Worm (Caenorhabditis elegans) whole organism, L1 larva: Measurements from ENCODE around the gene fust-1.

Experiments used
- C04F5.9 ChIP-seq: sonication (generic microtip); optimal IDR thresholded peaks from 2 replicates; lab custom pipeline; 2016; ENCODE audit warnings: missing genetic modification characterization, missing compliant biosample characterization
- F16B12.6 ChIP-seq: fragments of 150-350 bp; optimal IDR thresholded peaks from 2 replicates; lab custom pipeline; 2014; ENCODE audit warnings: missing biosample characterization, missing genetic modification characterization
- aha-1 ChIP-seq: fragments of 150-350 bp; optimal IDR thresholded peaks from 2 replicates; lab custom pipeline; 2014; ENCODE audit warnings: missing biosample characterization, missing genetic modification characterization
- blmp-1 ChIP-seq: fragments of 150-350 bp; optimal IDR thresholded peaks from 2 replicates; lab custom pipeline; 2014; ENCODE audit warnings: missing biosample characterization, missing genetic modification characterization
- ceh-63 ChIP-seq: fragments of 200-800 bp; sonication (Bioruptor generic); optimal IDR thresholded peaks from 2 replicates; lab custom pipeline; 2018; ENCODE audit warnings: mild to moderate bottlenecking, missing genetic modification characterization, missing compliant biosample characterization
- ceh-8 ChIP-seq: fragments of 200-800 bp; sonication (Bioruptor generic); optimal IDR thresholded peaks from 2 replicates; lab custom pipeline; 2018; ENCODE audit warnings: mild to moderate bottlenecking, missing genetic modification characterization, moderate library complexity, missing compliant biosample characterization
- ces-1 ChIP-seq: fragments of 150-350 bp; optimal IDR thresholded peaks from 2 replicates; lab custom pipeline; 2014; ENCODE audit warnings: missing biosample characterization, missing genetic modification reagents, missing genetic modification characterization
- dpl-1 ChIP-seq, 3 experiments: fragments of 150-350 bp in 2 of 3; sonication (generic microtip) in 1 of 3; optimal IDR thresholded peaks; 2 replicates each; lab custom pipeline; 2014 to 2017; ENCODE audit warnings: missing biosample characterization in 3 of 3, missing genetic modification characterization in 3 of 3, missing genetic modification reagents in 3 of 3
- dsc-1 ChIP-seq: sonication (generic microtip); optimal IDR thresholded peaks from 2 replicates; lab custom pipeline; 2016; ENCODE audit warnings: mild to moderate bottlenecking, missing genetic modification characterization, missing compliant biosample characterization
- efl-3 ChIP-seq: fragments of 200-800 bp; sonication (Bioruptor generic); optimal IDR thresholded peaks from 2 replicates; lab custom pipeline; 2018; ENCODE audit warnings: mild to moderate bottlenecking, missing genetic modification characterization, missing compliant biosample characterization
- egl-13 ChIP-seq: sonication (generic microtip); optimal IDR thresholded peaks from 2 replicates; lab custom pipeline; 2016; ENCODE audit warnings: missing genotype, missing genetic modification reagents, missing genetic modification characterization, missing compliant biosample characterization
- elt-2 ChIP-seq: sonication (generic microtip); optimal IDR thresholded peaks from 2 replicates; lab custom pipeline; 2016; ENCODE audit warnings: missing genetic modification characterization, mild to moderate bottlenecking, inconsistent platforms, missing compliant biosample characterization, missing genetic modification reagents
- elt-3 ChIP-seq, 6 experiments: fragments of 150-350 bp in 1 of 6; sonication (generic microtip); optimal IDR thresholded peaks; 2 replicates each; lab custom pipeline; 2017 to 2018; ENCODE audit warnings: missing biosample characterization in 6 of 6, missing genetic modification characterization in 6 of 6, inconsistent platforms in 1 of 6
- fkh-10 ChIP-seq: sonication (generic microtip); optimal IDR thresholded peaks from 2 replicates; lab custom pipeline; 2017; ENCODE audit warnings: missing biosample characterization, missing genetic modification reagents, missing genetic modification characterization
- fkh-8 ChIP-seq: sonication (generic microtip); optimal IDR thresholded peaks from 2 replicates; lab custom pipeline; 2016; ENCODE audit warnings: mild to moderate bottlenecking, missing genetic modification characterization, missing compliant biosample characterization
- grh-1 ChIP-seq: fragments of 200-800 bp; sonication (Bioruptor generic); IDR thresholded peaks from 2 replicates; pipeline ENCODE4 v1.3.6; 2022; ENCODE audit warnings: missing genetic modification reagents, missing genetic modification characterization, missing compliant biosample characterization
- hlh-17 ChIP-seq: fragments of 200-800 bp; sonication (Bioruptor generic); optimal IDR thresholded peaks from 2 replicates; lab custom pipeline; 2018; ENCODE audit warnings: missing genetic modification characterization, mild to moderate bottlenecking, missing compliant biosample characterization, moderate library complexity, borderline replicate concordance
- isw-1 ChIP-seq: fragments of 200-800 bp; sonication (Bioruptor generic); IDR thresholded peaks from 2 replicates; pipeline ENCODE4 v1.3.6; 2022; ENCODE audit warnings: missing genetic modification characterization, missing compliant biosample characterization
- lin-39 ChIP-seq: fragments of 150-350 bp; optimal IDR thresholded peaks from 2 replicates; lab custom pipeline; 2014; ENCODE audit warnings: missing biosample characterization, missing genetic modification reagents, missing genetic modification characterization
- lir-3 ChIP-seq: sonication (generic microtip); optimal IDR thresholded peaks from 2 replicates; lab custom pipeline; 2016; ENCODE audit warnings: mild to moderate bottlenecking, missing genetic modification characterization, moderate library complexity, missing compliant biosample characterization; ENCODE audit not compliant: poor library complexity
- lsy-2 ChIP-seq, 2 experiments: fragments of 150-350 bp; optimal IDR thresholded peaks; 2 replicates each; lab custom pipeline; 2014; ENCODE audit warnings: missing biosample characterization in 2 of 2, missing genetic modification characterization in 2 of 2
- mab-9 ChIP-seq: fragments of 200-800 bp; sonication (Bioruptor generic); IDR thresholded peaks from 2 replicates; pipeline ENCODE4 v1.3.6; 2022; ENCODE audit warnings: missing genetic modification reagents, missing genetic modification characterization, missing compliant biosample characterization
- mep-1 ChIP-seq: fragments of 150-350 bp; optimal IDR thresholded peaks from 2 replicates; lab custom pipeline; 2014; ENCODE audit warnings: missing biosample characterization, missing genetic modification characterization
- nhr-12 ChIP-seq: sonication (generic microtip); optimal IDR thresholded peaks from 2 replicates; lab custom pipeline; 2017; ENCODE audit warnings: missing biosample characterization, missing genetic modification characterization
- nhr-28 ChIP-seq: fragments of 150-350 bp; optimal IDR thresholded peaks from 2 replicates; lab custom pipeline; 2014; ENCODE audit warnings: missing biosample characterization, missing genetic modification characterization
- nhr-47 ChIP-seq: sonication (generic microtip); optimal IDR thresholded peaks from 2 replicates; lab custom pipeline; 2016; ENCODE audit warnings: mild to moderate bottlenecking, missing genetic modification characterization, moderate library complexity, missing compliant biosample characterization
- nhr-76 ChIP-seq: sonication (generic microtip); optimal IDR thresholded peaks from 2 replicates; lab custom pipeline; 2017; ENCODE audit warnings: missing biosample characterization, missing genetic modification characterization
- nhr-77 ChIP-seq: fragments of 150-350 bp; optimal IDR thresholded peaks from 2 replicates; lab custom pipeline; 2014; ENCODE audit warnings: missing biosample characterization, missing genetic modification characterization
- nhr-85 ChIP-seq: sonication (generic microtip); peaks from one replicate; lab custom pipeline; 2016; ENCODE audit warnings: missing genetic modification characterization, inconsistent platforms, missing compliant biosample characterization
- nhr-90 ChIP-seq: sonication (generic microtip); optimal IDR thresholded peaks from 2 replicates; lab custom pipeline; 2016; ENCODE audit warnings: mild to moderate bottlenecking, missing genetic modification characterization, missing compliant biosample characterization; ENCODE audit not compliant: poor library complexity
- snu-23 ChIP-seq: sonication (generic microtip); optimal IDR thresholded peaks from 2 replicates; lab custom pipeline; 2016; ENCODE audit warnings: missing genetic modification characterization, missing compliant biosample characterization
- sox-4 ChIP-seq: sonication (generic microtip); optimal IDR thresholded peaks from 2 replicates; lab custom pipeline; 2016; ENCODE audit warnings: missing genetic modification characterization, missing compliant biosample characterization
- unc-98 ChIP-seq: fragments of 200-800 bp; sonication (Bioruptor generic); IDR thresholded peaks from 2 replicates; pipeline ENCODE4 v1.3.6; 2022; ENCODE audit warnings: missing genetic modification characterization, missing compliant biosample characterization
- vab-15 ChIP-seq: sonication (generic microtip); optimal IDR thresholded peaks from 2 replicates; lab custom pipeline; 2017; ENCODE audit warnings: missing genotype, mild to moderate bottlenecking, missing genetic modification characterization, missing compliant biosample characterization
- xbp-1 ChIP-seq: sonication (generic microtip); optimal IDR thresholded peaks from 2 replicates; lab custom pipeline; 2016; ENCODE audit warnings: missing genetic modification characterization, missing compliant biosample characterization
- zag-1 ChIP-seq: fragments of 150-350 bp; optimal IDR thresholded peaks from 2 replicates; lab custom pipeline; 2014; ENCODE audit warnings: missing biosample characterization, missing genetic modification characterization
- zip-4 ChIP-seq: fragments of 200-800 bp; sonication (Bioruptor generic); optimal IDR thresholded peaks from 2 replicates; lab custom pipeline; 2018; ENCODE audit warnings: mild to moderate bottlenecking, missing genetic modification characterization, moderate library complexity, missing compliant biosample characterization
- ztf-4 ChIP-seq: fragments of 150-350 bp; optimal IDR thresholded peaks from 2 replicates; lab custom pipeline; 2014; ENCODE audit warnings: missing biosample characterization, missing genetic modification characterization

fust-1 gene

DNA sequence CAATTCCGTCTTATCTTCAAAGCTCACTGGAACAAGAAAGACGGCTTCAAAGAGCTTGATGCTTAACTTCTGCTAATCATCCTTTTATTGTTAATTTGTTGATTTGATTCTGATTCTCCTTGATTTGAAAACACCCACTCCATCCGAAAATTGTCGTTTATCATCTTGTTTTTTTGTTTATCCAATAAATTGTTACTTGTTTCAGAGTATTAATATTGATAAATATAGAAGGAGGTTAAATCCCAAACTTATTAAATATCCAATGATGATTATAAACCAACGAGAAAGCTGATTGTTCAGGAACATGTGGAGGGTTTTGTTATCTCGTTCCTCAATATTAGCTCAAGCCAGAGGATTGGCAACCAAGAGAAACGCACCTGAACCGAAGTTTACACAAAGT lies 39.6 kb upstream of the fust-1 start, which contains the start of gene F10E7.6:
Gene F10E7.6, plus strand, starts transcription at position 301 of the 400 bp plus-strand sequence.
- TF ChIP-seq elt-3 (tag; optimal IDR thresholded peaks at IDR 0.05; lab: Kevin White, UChicago) (no peak), vab-15 (tag; lab: Kevin White, UChicago) (no peak), zag-1 (no peak), nhr-77 (no peak), nhr-76 (tag; lab: Kevin White, UChicago) (no peak), mep-1 (tag; lab: Kevin White, UChicago) (no peak), ceh-8 (GFP tag; lab: Kevin White, UChicago) (no peak), ceh-63 (GFP tag; lab: Kevin White, UChicago) (no peak), dsc-1 (tag; lab: Kevin White, UChicago) (no peak), xbp-1 (no peak), hlh-17 (no peak), lin-39 (tag; lab: Kevin White, UChicago) (no peak), nhr-85 (tag; lab: Kevin White, UChicago) (no peak), blmp-1 (no peak), unc-98 (GFP tag; lab: Robert Waterston, UW) (no peak), elt-2 (tag; lab: Kevin White, UChicago) (no peak), efl-3 (GFP tag; lab: Kevin White, UChicago) (no peak), C04F5.9 (no peak), lsy-2 (tag; optimal IDR thresholded peaks at IDR 0.05; lab: Kevin White, UChicago) (no peak)

DNA sequence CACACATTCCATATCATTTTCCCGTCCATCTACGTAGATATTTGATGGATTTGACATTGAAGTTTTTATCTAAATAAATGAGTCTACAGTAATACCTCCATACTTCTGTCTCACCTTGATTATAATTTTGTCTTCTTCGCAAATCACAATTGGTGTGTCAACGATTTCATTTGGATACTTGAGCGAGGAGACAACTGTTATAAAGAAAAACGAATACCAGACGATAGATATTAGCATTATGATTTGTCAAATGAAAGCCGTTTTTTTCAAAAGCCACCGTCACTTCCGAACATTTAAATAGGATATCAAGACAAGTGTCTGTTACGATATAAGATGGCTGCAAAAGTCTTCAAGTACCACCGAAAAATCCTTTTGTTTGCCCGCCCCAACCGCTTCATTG lies 36.7 kb upstream of the fust-1 start, which contains the start of gene cutl-5:
Gene cutl-5, minus strand, starts transcription at position 269 of the 400 bp plus-strand sequence.
- TF ChIP-seq grh-1 (GFP tag; lab: Robert Waterston, UW), result no peak

DNA sequence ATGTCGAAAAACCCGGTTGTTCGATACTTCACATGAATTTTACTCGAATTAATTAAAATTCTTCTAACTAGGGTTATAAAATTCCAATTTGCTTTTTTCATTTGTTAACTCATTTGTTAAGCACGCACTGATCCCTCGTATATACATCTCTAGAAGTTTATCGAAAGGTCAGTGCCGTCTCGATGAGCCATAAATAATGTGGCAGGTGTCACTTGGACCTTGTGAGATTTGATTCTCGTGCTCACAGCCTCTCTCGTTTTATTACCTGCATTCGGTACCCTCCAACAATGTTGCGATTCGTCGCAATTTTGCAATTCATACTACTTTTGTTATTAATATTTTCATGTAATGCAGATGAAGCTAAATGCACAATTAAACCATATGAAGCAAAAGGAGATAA lies 36.0 kb upstream of the fust-1 start, which contains the start of gene spon-1:
Gene spon-1, plus strand, starts transcription at position 208 of the 400 bp plus-strand sequence.
- TF ChIP-seq nhr-90 (no peak), ztf-4 (tag; lab: Kevin White, UChicago) (no peak), nhr-77 (no peak), ces-1 (GFP tag; lab: Kevin White, UChicago) (no peak), isw-1 (GFP tag; lab: Robert Waterston, UW) (no peak)

DNA sequence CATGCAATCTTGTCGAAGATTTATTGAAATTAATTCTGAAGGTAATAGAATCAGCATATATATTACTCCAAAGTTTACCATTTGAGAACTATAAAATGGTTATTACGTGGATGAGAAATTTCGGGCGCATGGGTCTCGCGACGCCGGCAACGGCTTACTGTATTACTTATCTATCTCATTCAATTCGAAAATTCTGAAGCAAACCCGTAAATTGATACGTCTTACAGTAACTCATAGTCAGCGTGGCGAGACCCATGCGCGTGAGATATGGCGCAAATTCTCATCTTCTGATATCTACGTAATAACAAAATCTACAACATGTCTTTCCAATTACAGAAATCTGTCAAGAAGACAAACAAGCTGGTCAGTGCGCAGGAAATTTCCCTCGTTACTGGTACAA lies 32.9 kb upstream of the fust-1 start:
- TF ChIP-seq egl-13 (no peak), zip-4 (no peak), dsc-1 (tag; lab: Kevin White, UChicago) (no peak), lir-3 (no peak), mep-1 (tag; lab: Kevin White, UChicago) (no peak), fkh-10 (GFP tag; lab: Kevin White, UChicago) (no peak), blmp-1 (no peak), mab-9 (GFP tag; lab: Robert Waterston, UW) (no peak), xbp-1 (no peak), elt-2 (tag; lab: Kevin White, UChicago) (no peak), nhr-12 (no peak), dpl-1 (GFP tag; optimal IDR thresholded peaks at IDR 0.05; lab: Kevin White, UChicago) (no peak), ceh-8 (GFP tag; lab: Kevin White, UChicago) (no peak), F16B12.6 (tag; lab: Kevin White, UChicago) (no peak), sox-4 (tag; lab: Kevin White, UChicago) (no peak)

DNA sequence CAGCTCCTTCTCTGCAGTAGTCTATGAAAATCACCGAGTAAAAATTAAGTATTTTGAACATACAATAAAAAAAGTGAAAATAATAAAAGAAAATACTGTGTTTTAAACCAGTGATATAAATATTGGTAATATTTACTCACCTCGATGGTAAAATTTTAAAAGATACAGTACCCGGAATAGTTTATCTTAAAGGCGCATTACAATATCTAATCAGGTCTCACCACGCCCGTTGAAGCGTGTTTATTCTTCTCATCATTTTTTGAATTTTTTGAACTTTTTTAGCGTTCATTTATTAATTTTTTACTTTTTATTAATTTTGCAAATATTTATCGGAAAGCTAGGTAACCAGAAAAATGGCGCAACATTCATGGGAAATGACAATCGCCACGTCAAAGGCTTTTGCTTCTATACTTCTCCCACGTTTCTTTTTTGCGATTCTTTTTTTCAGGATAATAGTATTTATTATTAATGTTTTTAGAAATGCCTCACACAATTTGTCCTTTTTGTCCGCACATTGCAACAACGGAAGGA lies 30.6 kb upstream of the fust-1 start, which contains the start of gene F10E7.2:
Gene F10E7.2, plus strand, starts transcription at position 481 of the 531 bp plus-strand sequence.
- TF ChIP-seq nhr-28 (no peak), nhr-47 (no peak), snu-23 (GFP tag; lab: Kevin White, UChicago) (no peak), nhr-90 (no peak), fkh-8 (tag; lab: Kevin White, UChicago) (no peak), aha-1 (tag; lab: Kevin White, UChicago) (no peak), lsy-2 (tag; optimal IDR thresholded peaks at IDR 0.05; lab: Kevin White, UChicago) (no peak)
